Fruit fly (Drosophila melanogaster): Measurements from ENCODE around the gene HtrA2.

HtrA2 gene

DNA sequence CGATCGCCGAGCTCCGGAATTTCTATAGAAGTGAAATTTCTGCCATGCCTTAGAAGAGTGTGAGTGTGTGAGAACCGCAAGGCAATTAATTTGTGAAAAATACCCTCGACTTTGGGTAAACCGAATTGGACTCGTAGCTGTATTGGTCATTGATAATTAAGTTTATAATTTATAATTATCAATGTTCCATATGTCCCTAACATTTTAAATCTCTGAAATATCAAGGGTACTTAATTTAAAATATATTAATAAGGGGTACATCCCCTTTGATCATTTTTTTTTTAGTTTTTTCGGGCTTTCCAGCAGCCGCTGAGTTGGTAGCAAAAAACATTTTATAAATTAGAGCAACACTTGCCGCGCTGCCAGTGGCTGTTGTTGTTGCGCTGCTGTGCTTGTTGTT lies 6.4 kb downstream of the HtrA2 start:
- TF ChIP-seq insv (optimal IDR thresholded peaks at IDR 0.05): no peak
- TF ChIP-seq Myc (optimal IDR thresholded peaks at IDR 0.05): no peak
- no peak for TF ChIP-seq Sin3A (optimal IDR thresholded peaks at IDR 0.05)
- TF ChIP-seq psq (optimal IDR thresholded peaks at IDR 0.05): no peak
- no peak for TF ChIP-seq h (optimal IDR thresholded peaks at IDR 0.05)
- no peak for TF ChIP-seq ttk (optimal IDR thresholded peaks at IDR 0.05)

DNA sequence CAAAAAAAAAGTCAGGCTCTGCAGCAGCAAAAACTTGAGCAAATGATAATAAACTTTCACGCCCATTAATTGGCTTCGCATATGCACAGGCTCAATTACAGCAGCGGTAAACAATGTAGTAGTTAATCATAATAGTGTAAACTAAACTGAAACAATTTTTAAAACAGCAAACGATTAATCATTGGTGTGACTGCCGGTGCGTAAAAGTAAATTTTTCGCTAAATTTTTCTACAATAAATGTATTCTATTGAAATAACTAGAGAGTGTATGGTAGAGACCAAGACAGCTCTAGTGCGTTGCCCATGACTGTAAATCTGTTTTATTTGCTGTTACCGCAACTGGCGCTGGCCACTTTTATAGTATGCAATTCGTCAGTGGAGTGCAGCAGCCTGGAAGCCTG lies 13.4 kb downstream of the HtrA2 start:
- TF ChIP-seq psq (optimal IDR thresholded peaks at IDR 0.05) (no peak), h (optimal IDR thresholded peaks at IDR 0.05) (no peak), Myc (optimal IDR thresholded peaks at IDR 0.05) (no peak), Sin3A (optimal IDR thresholded peaks at IDR 0.05) (no peak)

DNA sequence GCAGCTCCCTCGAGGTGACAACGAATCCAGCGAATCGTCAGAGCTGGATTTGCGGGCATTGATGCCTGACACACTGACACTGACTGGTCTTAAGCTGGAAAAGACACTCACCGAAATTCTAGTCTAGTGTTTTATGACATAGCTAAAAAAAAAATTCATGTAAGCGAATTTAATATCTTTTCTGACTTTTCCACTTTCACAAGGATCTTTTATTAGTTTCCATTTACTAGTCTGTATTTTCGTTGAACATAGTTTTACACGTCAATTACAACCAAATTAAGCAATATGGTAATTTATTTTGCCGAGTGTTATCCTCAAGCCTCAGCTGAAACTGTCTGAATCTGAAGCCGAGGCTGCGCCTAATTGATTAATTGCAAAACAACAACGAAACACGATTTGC lies 15.1 kb downstream of the HtrA2 start:
- TF ChIP-seq Sin3A (optimal IDR thresholded peaks at IDR 0.05): no peak

DNA sequence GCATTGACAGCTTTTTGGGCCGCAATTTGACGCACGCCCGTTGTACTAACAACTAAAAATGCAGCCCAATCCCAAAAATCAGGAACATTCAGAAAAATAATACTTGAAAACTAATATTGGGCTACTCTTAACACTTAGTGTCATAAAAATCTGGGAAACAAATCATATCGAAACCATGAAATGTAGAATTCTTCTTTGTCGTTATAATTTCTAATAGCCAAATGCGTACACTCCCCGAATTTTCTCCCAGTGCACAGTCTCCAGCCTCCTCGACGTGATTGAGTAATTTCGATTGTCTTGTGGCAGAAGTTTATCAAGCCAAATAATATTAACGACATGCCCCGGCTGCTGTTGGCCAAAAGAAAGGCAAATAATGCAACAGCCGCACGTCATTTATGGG lies 17.6 kb downstream of the HtrA2 start:
- TF ChIP-seq psq (optimal IDR thresholded peaks at IDR 0.05): no peak
- TF ChIP-seq insv (optimal IDR thresholded peaks at IDR 0.05): no peak
- no peak for TF ChIP-seq Myc (optimal IDR thresholded peaks at IDR 0.05)
- TF ChIP-seq Sin3A (optimal IDR thresholded peaks at IDR 0.05): no peak
- TF ChIP-seq ttk (optimal IDR thresholded peaks at IDR 0.05): no peak
- TF ChIP-seq h (optimal IDR thresholded peaks at IDR 0.05): no peak

DNA sequence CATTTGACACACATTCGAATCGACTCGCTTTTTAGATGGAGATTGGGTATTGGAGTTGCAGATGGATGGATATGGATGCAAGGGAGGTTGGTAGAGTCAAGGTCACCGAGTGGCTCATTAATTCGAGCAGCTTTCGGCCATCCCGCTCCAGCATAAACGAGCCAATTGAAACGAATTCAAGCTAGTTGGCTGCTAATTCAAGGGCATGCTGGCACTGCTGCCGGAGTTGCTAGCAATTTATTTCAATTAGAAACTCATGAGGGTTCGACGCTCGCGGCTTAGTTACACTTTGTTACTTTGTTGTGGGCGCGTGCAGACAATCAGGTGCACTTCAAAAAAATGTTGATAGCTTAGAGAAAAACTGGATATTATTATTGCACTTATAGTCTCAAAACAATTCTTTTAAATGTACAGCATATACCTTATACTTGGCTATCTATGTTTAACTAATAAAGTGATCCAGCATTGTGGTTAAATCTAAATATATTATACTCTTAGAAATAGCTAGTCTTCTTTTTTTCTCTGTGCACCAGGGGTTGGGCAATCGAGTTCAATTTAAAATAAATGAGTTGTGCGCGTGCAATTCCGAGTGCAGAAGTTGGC lies 19.1 kb downstream of the HtrA2 start:
- no peak for TF ChIP-seq Myc (optimal IDR thresholded peaks at IDR 0.05)
- TF ChIP-seq insv (optimal IDR thresholded peaks at IDR 0.05): no peak
- TF ChIP-seq h (optimal IDR thresholded peaks at IDR 0.05): no peak
- TF ChIP-seq psq (optimal IDR thresholded peaks at IDR 0.05): no peak
- TF ChIP-seq Sin3A (optimal IDR thresholded peaks at IDR 0.05): no peak
- TF ChIP-seq ttk (optimal IDR thresholded peaks at IDR 0.05): no peak

DNA sequence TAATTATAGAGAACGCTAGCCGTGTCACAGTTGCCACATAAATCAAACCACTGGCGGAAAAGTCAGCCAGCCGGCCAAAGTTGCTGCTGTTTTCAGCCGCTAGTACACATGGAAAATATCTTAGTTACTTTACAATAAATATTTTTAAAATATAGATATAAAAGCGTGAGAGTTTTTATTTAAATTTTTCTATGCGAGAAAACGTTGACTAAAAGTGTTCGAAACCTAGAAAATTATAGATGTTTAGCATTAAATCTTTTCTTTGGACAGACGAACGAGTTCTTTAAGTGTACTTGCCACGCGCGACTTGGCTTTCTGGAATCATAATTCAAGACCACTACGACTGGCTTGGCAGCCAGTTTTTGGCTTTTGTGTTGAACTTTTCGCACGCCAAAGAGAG lies 25.0 kb downstream of the HtrA2 start:
- TF ChIP-seq Myc (optimal IDR thresholded peaks at IDR 0.05) (no peak), h (optimal IDR thresholded peaks at IDR 0.05) (no peak), psq (optimal IDR thresholded peaks at IDR 0.05) (no peak), ttk (optimal IDR thresholded peaks at IDR 0.05) (no peak), insv (optimal IDR thresholded peaks at IDR 0.05) (no peak), Sin3A (optimal IDR thresholded peaks at IDR 0.05) (no peak)

DNA sequence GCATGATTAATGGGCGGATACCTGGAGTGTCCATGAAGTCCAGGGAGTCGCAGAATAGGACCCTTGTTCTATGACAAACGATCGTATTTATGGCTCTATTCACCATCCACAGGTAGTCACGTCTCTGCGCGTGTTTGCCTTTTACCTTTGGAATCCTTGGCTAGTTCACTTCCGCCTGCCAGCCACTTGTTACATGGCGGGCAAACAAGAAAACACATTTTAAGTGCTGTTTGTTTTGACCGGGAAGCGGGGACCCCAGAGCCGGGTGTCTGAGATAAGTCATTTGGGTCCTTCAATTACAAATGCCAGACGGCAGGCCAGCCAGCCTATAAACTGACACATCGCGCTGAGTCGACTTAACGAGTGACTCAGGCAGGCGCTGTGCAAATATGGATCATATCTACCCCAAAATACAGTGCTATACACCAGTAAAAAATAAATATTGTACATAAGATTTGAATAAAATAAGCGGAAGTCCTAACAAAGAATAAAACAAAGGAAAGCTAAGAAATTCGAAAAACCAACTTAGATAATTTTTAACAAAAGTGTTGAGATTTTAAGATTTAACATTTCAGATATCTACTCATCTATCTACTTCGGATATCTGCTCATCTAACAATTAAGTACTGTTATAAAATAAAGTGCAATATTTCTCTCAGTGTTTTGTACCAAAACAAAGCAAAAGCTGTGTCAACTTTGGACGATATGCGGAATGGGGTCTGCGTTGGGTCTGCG lies 26.8 kb downstream of the HtrA2 start:
- TF ChIP-seq Sin3A (optimal IDR thresholded peaks at IDR 0.05) (no peak), ttk (optimal IDR thresholded peaks at IDR 0.05) (no peak), h (optimal IDR thresholded peaks at IDR 0.05) (no peak), insv (optimal IDR thresholded peaks at IDR 0.05) (no peak), psq (optimal IDR thresholded peaks at IDR 0.05) (no peak), Myc (optimal IDR thresholded peaks at IDR 0.05) (no peak)

DNA sequence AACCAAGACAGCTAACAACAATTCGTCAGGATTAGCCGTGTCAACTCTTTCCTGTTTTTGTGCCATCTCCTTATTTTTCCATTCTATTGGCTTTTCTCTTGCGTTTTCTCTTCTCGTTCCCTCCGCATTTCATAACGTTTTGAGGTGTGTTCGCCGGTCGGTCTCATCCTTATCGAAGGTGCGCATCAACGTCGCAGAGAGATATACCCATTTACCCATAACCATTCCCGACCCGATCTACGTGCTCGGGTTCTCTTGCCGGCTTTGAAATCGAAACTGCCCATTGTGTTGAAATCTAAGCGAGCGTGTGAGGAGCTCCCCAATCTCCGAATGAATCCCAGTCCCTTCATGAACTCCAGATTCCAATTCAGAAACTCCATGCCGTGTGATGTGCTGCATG lies 28.5 kb downstream of the HtrA2 start:
- TF ChIP-seq Sin3A (optimal IDR thresholded peaks at IDR 0.05) (no peak), ttk (optimal IDR thresholded peaks at IDR 0.05) (no peak), psq (optimal IDR thresholded peaks at IDR 0.05) (no peak), insv (optimal IDR thresholded peaks at IDR 0.05) (no peak), Myc (optimal IDR thresholded peaks at IDR 0.05) (no peak), h (optimal IDR thresholded peaks at IDR 0.05) (no peak)

DNA sequence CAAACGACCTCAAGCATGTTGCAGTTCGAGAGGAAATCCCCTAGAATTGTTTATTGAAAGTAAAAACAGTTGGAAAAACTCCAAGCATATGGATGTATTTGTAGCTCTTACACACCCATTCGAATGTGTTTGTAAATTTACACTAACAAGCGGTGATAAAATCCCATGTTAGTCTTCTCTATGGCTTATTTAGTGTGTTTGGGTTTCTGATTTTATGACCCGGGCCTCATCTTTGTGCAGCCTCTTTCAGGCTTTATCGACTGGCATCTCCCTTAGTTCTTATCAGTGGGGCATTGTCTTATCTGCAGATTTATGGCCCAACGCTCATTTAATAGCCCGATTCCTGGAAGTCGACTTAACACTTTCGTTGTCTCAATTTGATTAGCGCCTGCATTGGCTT lies 29.5 kb downstream of the HtrA2 start:
- TF ChIP-seq insv (optimal IDR thresholded peaks at IDR 0.05): no peak
- TF ChIP-seq psq (optimal IDR thresholded peaks at IDR 0.05): no peak
- TF ChIP-seq Sin3A (optimal IDR thresholded peaks at IDR 0.05): no peak
- TF ChIP-seq Myc (optimal IDR thresholded peaks at IDR 0.05): no peak
- no peak for TF ChIP-seq h (optimal IDR thresholded peaks at IDR 0.05)
- TF ChIP-seq ttk (optimal IDR thresholded peaks at IDR 0.05): no peak

DNA sequence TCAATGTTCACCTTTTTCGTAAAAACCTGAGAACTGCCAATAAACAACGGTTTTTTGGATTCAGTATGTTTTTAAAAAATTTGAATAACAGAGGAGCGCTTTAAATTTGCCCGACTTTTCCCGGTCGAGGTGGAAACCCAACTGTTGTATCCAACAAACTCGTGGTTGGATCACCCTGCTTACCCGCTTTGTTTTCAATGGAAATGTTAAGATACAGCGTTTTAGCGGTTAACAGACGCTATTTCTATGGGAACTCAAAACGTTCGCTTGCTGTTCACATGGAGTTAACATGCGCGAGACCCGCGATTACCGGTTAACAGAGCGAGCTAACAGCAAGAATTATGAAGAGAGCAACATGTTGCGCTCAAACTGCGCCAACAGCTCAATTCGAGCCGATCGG lies 29.9 kb downstream of the HtrA2 start, which contains the start of gene cv-c:
TSS of gene cv-c (minus strand) at position 145 of the 400 bp plus-strand sequence.
- TF ChIP-seq ttk (optimal IDR thresholded peaks at IDR 0.05) (no peak), insv (optimal IDR thresholded peaks at IDR 0.05) (peak; percentile 48)

DNA sequence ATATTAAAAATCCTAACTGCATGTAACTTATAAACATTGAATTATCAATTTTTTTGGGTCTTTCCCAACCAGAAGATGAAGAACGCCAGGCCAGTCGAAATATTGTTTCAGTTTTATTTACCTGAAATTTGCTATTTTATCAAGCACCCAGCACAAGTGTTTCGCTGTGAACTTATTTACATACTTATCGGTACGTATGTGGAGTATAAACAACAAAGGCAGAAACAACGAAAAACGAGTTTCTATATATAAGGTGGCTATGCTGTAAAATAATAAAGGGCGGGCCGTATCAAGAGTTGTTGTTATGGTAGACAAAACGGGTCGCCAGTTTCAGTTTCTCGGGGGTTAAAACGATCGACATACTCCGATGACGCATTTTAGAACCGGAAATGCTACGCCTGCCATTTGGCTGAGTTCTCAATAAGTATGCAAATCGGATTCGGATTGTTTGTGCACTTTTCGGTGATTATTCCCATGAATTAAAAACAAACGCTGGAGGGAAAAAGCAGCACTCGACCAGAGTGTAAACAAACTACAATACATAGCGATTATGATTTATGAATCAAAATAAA lies 31.8 kb downstream of the HtrA2 start:
- TF ChIP-seq Sin3A (optimal IDR thresholded peaks at IDR 0.05) (no peak), Myc (optimal IDR thresholded peaks at IDR 0.05) (no peak), psq (optimal IDR thresholded peaks at IDR 0.05) (no peak), h (optimal IDR thresholded peaks at IDR 0.05) (no peak), ttk (optimal IDR thresholded peaks at IDR 0.05) (no peak)

DNA sequence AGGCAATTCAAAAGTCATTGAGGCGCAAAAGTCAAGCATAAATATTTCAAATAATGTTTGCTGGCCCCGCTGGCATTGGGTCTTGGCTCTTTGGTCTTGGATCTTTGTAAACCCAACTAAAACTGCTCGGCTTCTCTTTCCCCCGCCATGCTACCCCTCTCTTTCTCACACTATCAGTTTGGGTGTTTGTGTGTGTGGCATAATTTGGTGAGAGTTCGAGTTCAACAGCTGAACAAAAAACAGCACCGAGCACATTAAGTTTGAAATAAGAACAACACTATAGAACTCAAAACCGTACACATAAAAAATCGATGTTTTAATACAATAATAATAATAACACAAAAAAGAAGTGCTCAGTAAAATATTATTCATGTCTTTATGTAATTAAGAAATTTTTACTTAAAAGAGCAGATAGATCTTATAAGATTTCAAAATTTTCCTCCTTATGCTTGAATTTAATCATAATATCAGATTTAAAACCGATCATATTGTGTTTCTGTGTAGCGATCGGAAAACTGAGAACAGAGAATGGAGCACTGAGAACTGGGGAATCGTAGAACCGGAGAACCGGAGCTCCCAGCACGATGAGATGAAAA lies 33.0 kb downstream of the HtrA2 start:
- TF ChIP-seq psq (optimal IDR thresholded peaks at IDR 0.05): no peak
- TF ChIP-seq Myc (optimal IDR thresholded peaks at IDR 0.05): no peak
- no peak for TF ChIP-seq Sin3A (optimal IDR thresholded peaks at IDR 0.05)
- no peak for TF ChIP-seq h (optimal IDR thresholded peaks at IDR 0.05)
- no peak for TF ChIP-seq ttk (optimal IDR thresholded peaks at IDR 0.05)
- no peak for TF ChIP-seq insv (optimal IDR thresholded peaks at IDR 0.05)
